Fruit fly (Drosophila melanogaster) whole organism, embryonic: ENCODE measurements around the gene Cp16.

Source experiments
- CG10147 ChIP-seq: fragments of 200-800 bp; sonication (Bioruptor generic); optimal IDR thresholded peaks from 2 replicates; lab custom pipeline; 2019; ENCODE audit warnings: missing biosample characterization, mild to moderate bottlenecking, missing genetic modification characterization, moderate library complexity
- CG10366 ChIP-seq: fragments of 200-800 bp; sonication (Bioruptor generic); IDR thresholded peaks from 2 replicates; pipeline ENCODE4 v1.3.6; 2022; ENCODE audit warnings: missing biosample characterization, missing genetic modification characterization
- CG10462 ChIP-seq: fragments of 200-800 bp; sonication (Bioruptor generic); optimal IDR thresholded peaks from 2 replicates; lab custom pipeline; 2016; ENCODE audit warnings: missing biosample characterization, missing genetic modification characterization
- CG10543 ChIP-seq: fragments of 200-800 bp; sonication (Bioruptor generic); optimal IDR thresholded peaks from 3 replicates; lab custom pipeline; 2017; ENCODE audit warnings: missing biosample characterization, mild to moderate bottlenecking, missing genetic modification characterization, moderate library complexity
- CG11695 ChIP-seq: fragments of 200-800 bp; sonication (Bioruptor generic); IDR thresholded peaks from 3 replicates; pipeline ENCODE4 v1.3.6; 2022; ENCODE audit warnings: missing biosample characterization, missing genetic modification characterization
- CG12219 ChIP-seq: fragments of 200-800 bp; sonication (Bioruptor generic); optimal IDR thresholded peaks from 3 replicates; lab custom pipeline; 2018; ENCODE audit warnings: missing biosample characterization, mild to moderate bottlenecking, missing genetic modification characterization
- CG12659 ChIP-seq: fragments of 200-800 bp; sonication (Bioruptor generic); optimal IDR thresholded peaks from 3 replicates; lab custom pipeline; 2017; ENCODE audit warnings: mild to moderate bottlenecking, missing biosample characterization, missing genetic modification reagents, missing genetic modification characterization
- CG14014 ChIP-seq: fragments of 200-800 bp; sonication (Bioruptor generic); IDR thresholded peaks from 2 replicates; pipeline ENCODE4 v1.3.6; 2022; ENCODE audit warnings: missing biosample characterization, missing genetic modification characterization
- CG14667 ChIP-seq: fragments of 200-800 bp; sonication (Bioruptor generic); IDR thresholded peaks from 2 replicates; pipeline ENCODE4 v1.3.6; 2022; ENCODE audit warnings: missing biosample characterization, missing genetic modification characterization
- CG15073 ChIP-seq: fragments of 200-800 bp; sonication (Bioruptor generic); optimal IDR thresholded peaks from 2 replicates; lab custom pipeline; 2016; ENCODE audit warnings: missing biosample characterization, missing genetic modification characterization
- CG15601 ChIP-seq: fragments of 200-800 bp; sonication (Bioruptor generic); optimal IDR thresholded peaks from 3 replicates; lab custom pipeline; 2019; ENCODE audit warnings: missing biosample characterization, mild to moderate bottlenecking, missing genetic modification characterization, moderate library complexity
- CG17359 ChIP-seq: fragments of 200-800 bp; sonication (Bioruptor generic); optimal IDR thresholded peaks from 3 replicates; lab custom pipeline; 2018; ENCODE audit warnings: missing biosample characterization, mild to moderate bottlenecking, missing genetic modification characterization, moderate library complexity
- CG17568 ChIP-seq: fragments of 200-800 bp; sonication (Bioruptor generic); optimal IDR thresholded peaks from 2 replicates; lab custom pipeline; 2018; ENCODE audit warnings: missing biosample characterization, mild to moderate bottlenecking, missing genetic modification characterization, moderate library complexity
- CG18476 ChIP-seq: fragments of 200-800 bp; sonication (Bioruptor generic); optimal IDR thresholded peaks from 2 replicates; lab custom pipeline; 2016; ENCODE audit warnings: missing biosample characterization, mild to moderate bottlenecking, missing genetic modification characterization
- CG18599 ChIP-seq: fragments of 200-800 bp; sonication (Bioruptor generic); optimal IDR thresholded peaks from 3 replicates; lab custom pipeline; 2017; ENCODE audit warnings: missing biosample characterization, missing genetic modification characterization, mild to moderate bottlenecking, moderate library complexity, missing genetic modification reagents
- CG32532 ChIP-seq: fragments of 200-800 bp; sonication (Bioruptor generic); IDR thresholded peaks from 2 replicates; pipeline ENCODE4 v1.3.6; 2022; ENCODE audit warnings: missing biosample characterization, missing genetic modification characterization
- CG32767 ChIP-seq: fragments of 200-800 bp; sonication (Bioruptor generic); IDR thresholded peaks from 2 replicates; pipeline ENCODE4 v1.3.6; 2022; ENCODE audit warnings: missing biosample characterization, missing genetic modification characterization
- CG32772 ChIP-seq: fragments of 200-800 bp; sonication (Bioruptor generic); IDR thresholded peaks from 2 replicates; pipeline ENCODE4 v1.3.6; 2022; ENCODE audit warnings: missing biosample characterization, missing genetic modification characterization
- CG3838 ChIP-seq: fragments of 200-800 bp; sonication (Bioruptor generic); optimal IDR thresholded peaks from 3 replicates; lab custom pipeline; 2016; ENCODE audit warnings: missing biosample characterization, missing genetic modification characterization
- CG5180 ChIP-seq: fragments of 200-800 bp; sonication (Bioruptor generic); optimal IDR thresholded peaks from 3 replicates; lab custom pipeline; 2017; ENCODE audit warnings: missing biosample characterization, missing genetic modification characterization, mild to moderate bottlenecking, moderate library complexity, missing genetic modification reagents
- CG7372 ChIP-seq: fragments of 200-800 bp; sonication (Bioruptor generic); IDR thresholded peaks from 2 replicates; pipeline ENCODE4 v1.3.6; 2022; ENCODE audit warnings: missing biosample characterization, missing genetic modification characterization
- CG7987 ChIP-seq: fragments of 200-800 bp; sonication (Bioruptor generic); optimal IDR thresholded peaks from 2 replicates; lab custom pipeline; 2018; ENCODE audit warnings: missing biosample characterization, mild to moderate bottlenecking, missing genetic modification characterization, moderate library complexity
- CG8359 ChIP-seq: fragments of 200-800 bp; sonication (Bioruptor generic); optimal IDR thresholded peaks from 2 replicates; lab custom pipeline; 2017; ENCODE audit warnings: missing biosample characterization, mild to moderate bottlenecking, missing genetic modification characterization, borderline replicate concordance
- CG9817 ChIP-seq: fragments of 200-800 bp; sonication (Bioruptor generic); optimal IDR thresholded peaks from 2 replicates; lab custom pipeline; 2018; ENCODE audit warnings: missing biosample characterization, mild to moderate bottlenecking, missing genetic modification characterization, moderate library complexity
- Deaf1 ChIP-seq: fragments of 200-800 bp; optimal IDR thresholded peaks from 3 replicates; lab custom pipeline; 2019; ENCODE audit warnings: missing biosample characterization, mild to moderate bottlenecking, missing genetic modification characterization, moderate library complexity
- Dek ChIP-seq: fragments of 200-800 bp; sonication (Bioruptor generic); optimal IDR thresholded peaks from 3 replicates; lab custom pipeline; 2019; ENCODE audit warnings: missing biosample characterization, mild to moderate bottlenecking, missing genetic modification characterization, moderate library complexity
- E2f1 ChIP-seq: fragments of 200-800 bp; sonication (Bioruptor generic); IDR thresholded peaks from 2 replicates; pipeline ENCODE4 v1.3.6; 2022; ENCODE audit warnings: missing biosample characterization, missing genetic modification characterization
- ERR ChIP-seq: fragments of 200-800 bp; sonication (Bioruptor generic); optimal IDR thresholded peaks from 2 replicates; lab custom pipeline; 2016; ENCODE audit warnings: missing biosample characterization, missing genetic modification characterization
- HmgZ ChIP-seq: fragments of 200-800 bp; sonication (Bioruptor generic); optimal IDR thresholded peaks from 2 replicates; lab custom pipeline; 2018; ENCODE audit warnings: missing biosample characterization, mild to moderate bottlenecking, missing genetic modification characterization
- Hmr ChIP-seq: fragments of 200-800 bp; sonication (Bioruptor generic); optimal IDR thresholded peaks from 3 replicates; lab custom pipeline; 2017; ENCODE audit warnings: mild to moderate bottlenecking, missing biosample characterization, missing genetic modification reagents, missing genetic modification characterization
- Hr3 ChIP-seq: fragments of 200-800 bp; sonication (Bioruptor generic); optimal IDR thresholded peaks from 3 replicates; lab custom pipeline; 2016; ENCODE audit warnings: missing biosample characterization, missing genetic modification characterization
- PHDP ChIP-seq: fragments of 200-800 bp; sonication (Bioruptor generic); optimal IDR thresholded peaks from 3 replicates; lab custom pipeline; 2018; ENCODE audit warnings: missing biosample characterization, mild to moderate bottlenecking, missing genetic modification characterization, moderate library complexity
- dmrt11E ChIP-seq: fragments of 200-800 bp; sonication (Bioruptor generic); optimal IDR thresholded peaks from 3 replicates; lab custom pipeline; 2018; ENCODE audit warnings: missing biosample characterization, mild to moderate bottlenecking, missing genetic modification characterization, moderate library complexity
- dysf ChIP-seq: fragments of 200-800 bp; sonication (Bioruptor generic); IDR thresholded peaks from 3 replicates; pipeline ENCODE4 v1.3.6; 2022; ENCODE audit warnings: missing biosample characterization, missing genetic modification characterization
- jigr1 ChIP-seq: fragments of 200-800 bp; sonication (Bioruptor generic); IDR thresholded peaks from 3 replicates; pipeline ENCODE4 v1.3.6; 2022; ENCODE audit warnings: missing biosample characterization, missing genetic modification characterization
- jumu ChIP-seq: fragments of 200-800 bp; sonication (Bioruptor generic); optimal IDR thresholded peaks from 3 replicates; lab custom pipeline; 2016; ENCODE audit warnings: missing biosample characterization, missing genetic modification characterization
- kah ChIP-seq: fragments of 200-800 bp; sonication (Bioruptor generic); optimal IDR thresholded peaks from 2 replicates; lab custom pipeline; 2018; ENCODE audit warnings: missing biosample characterization, mild to moderate bottlenecking, missing genetic modification characterization
- kni ChIP-seq: fragments of 200-800 bp; sonication (Bioruptor generic); optimal IDR thresholded peaks from 3 replicates; lab custom pipeline; 2017; ENCODE audit warnings: mild to moderate bottlenecking, missing biosample characterization, missing genetic modification reagents, missing genetic modification characterization
- knrl ChIP-seq: fragments of 200-800 bp; sonication (Bioruptor generic); IDR thresholded peaks from 3 replicates; pipeline ENCODE4 v1.3.6; 2022; ENCODE audit warnings: missing biosample characterization, missing genetic modification characterization; ENCODE audit not compliant: partially characterized antibody
- lov ChIP-seq, 2 experiments: fragments of 200-800 bp in 1 of 2; fragments of >200 bp in 1 of 2; sonication (Bioruptor generic) in 1 of 2; IDR thresholded peaks in 1 of 2; optimal IDR thresholded peaks in 1 of 2; 2 replicates in 1 of 2; 3 replicates in 1 of 2; pipeline versions ENCODE4 v1.3.6 to Lab custom; 2017 to 2022; ENCODE audit warnings: missing biosample characterization in 1 of 2, missing genetic modification characterization in 1 of 2
- org-1 ChIP-seq: fragments of 200-800 bp; sonication (Bioruptor generic); optimal IDR thresholded peaks from 2 replicates; lab custom pipeline; 2017; ENCODE audit warnings: missing biosample characterization, missing genetic modification characterization
- phol ChIP-seq: fragments of 200-800 bp; sonication (Bioruptor generic); optimal IDR thresholded peaks from 3 replicates; lab custom pipeline; 2018; ENCODE audit warnings: missing biosample characterization, mild to moderate bottlenecking, missing genetic modification characterization, moderate library complexity
- ranshi ChIP-seq: fragments of 200-800 bp; sonication (Bioruptor generic); IDR thresholded peaks from 2 replicates; pipeline ENCODE4 v1.3.6; 2022; ENCODE audit warnings: missing biosample characterization, missing genetic modification characterization
- slp2 ChIP-seq: fragments of 200-800 bp; sonication (Bioruptor generic); optimal IDR thresholded peaks from 2 replicates; lab custom pipeline; 2016; ENCODE audit warnings: missing biosample characterization, missing genetic modification characterization
- tin ChIP-seq: fragments of 200-800 bp; sonication (Bioruptor generic); optimal IDR thresholded peaks from 3 replicates; lab custom pipeline; 2016; ENCODE audit warnings: missing biosample characterization, missing genetic modification characterization
- vfl ChIP-seq: fragments of 200-800 bp; sonication (Bioruptor generic); optimal IDR thresholded peaks from 2 replicates; lab custom pipeline; 2016; ENCODE audit warnings: missing biosample characterization, missing genetic modification characterization
- z ChIP-seq: fragments of 200-800 bp; sonication (Bioruptor generic); IDR thresholded peaks from 3 replicates; pipeline ENCODE4 v1.3.6; 2022; ENCODE audit warnings: missing biosample characterization, missing genetic modification characterization
- zfh1 ChIP-seq: fragments of 200-800 bp; sonication (Bioruptor generic); IDR thresholded peaks from 3 replicates; pipeline ENCODE4 v1.3.6; 2022; ENCODE audit warnings: missing biosample characterization, missing genetic modification characterization

Gene Cp16

DNA sequence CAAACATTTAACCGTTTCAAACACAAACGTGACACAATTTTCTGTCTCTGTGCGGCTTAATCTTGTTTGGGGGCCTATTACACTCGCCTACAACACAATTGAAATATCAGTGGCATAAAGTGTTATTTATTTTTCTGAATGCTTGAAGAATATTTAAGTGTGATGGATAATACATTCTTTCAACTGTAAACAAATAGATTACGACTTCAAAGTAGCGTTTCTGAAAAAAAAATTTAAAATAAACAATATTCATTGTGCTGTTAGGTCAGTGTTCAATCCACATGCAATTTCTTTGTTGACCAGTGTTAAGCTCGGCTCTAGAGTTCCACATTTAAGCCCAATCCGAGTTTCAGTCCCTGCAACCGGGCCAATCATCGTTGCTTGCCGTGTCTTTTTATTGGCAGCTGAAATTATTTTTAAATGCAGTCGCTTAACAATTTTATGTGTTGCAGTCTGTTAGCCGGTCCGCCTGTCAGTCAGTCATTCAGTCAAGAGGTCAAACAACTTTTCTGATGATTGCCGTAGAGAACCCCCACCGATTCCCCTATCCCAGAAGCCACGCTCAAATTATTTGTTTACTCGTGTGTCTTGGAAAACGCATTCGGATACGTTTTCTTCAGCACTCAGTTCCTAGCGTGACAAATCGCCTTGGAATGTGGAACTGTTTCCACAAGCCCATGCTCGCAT is 41.4 kb downstream of the Cp16 start (continued):
- TF ChIP-seq PHDP (peak; percentile 86), CG11695 (GFP tag; lab: Robert Waterston, UW) (peak; percentile 73; the same call in 2 of the 3 replicates), Deaf1 (tag; lab: Kevin White, UChicago) (peak; percentile 2), CG9817 (tag; lab: Kevin White, UChicago) (peak; percentile 39), CG32772 (GFP tag; lab: Robert Waterston, UW) (peak; percentile 53), CG12659 (peak; percentile 53), CG8359 (GFP tag; lab: Kevin White, UChicago) (peak; percentile 48), zfh1 (GFP tag; lab: Robert Waterston, UW) (peak; percentile 54; the same call in 1 of the 3 replicates), jigr1 (GFP tag; lab: Robert Waterston, UW) (no peak), ranshi (0 out of 2 replicates have a peak, but pooled peaks have one; percentile 57), CG17359 (tag; lab: Kevin White, UChicago) (peak; percentile 79), CG7372 (GFP tag; lab: Robert Waterston, UW) (peak; percentile 43; the same call in 1 of the 2 replicates), z (GFP tag; lab: Robert Waterston, UW) (no peak), jumu (GFP tag; lab: Kevin White, UChicago) (peak; percentile 19), Dek (tag; lab: Kevin White, UChicago) (peak; percentile 27), org-1 (peak; percentile 47), phol (peak; percentile 79), Hr3 (GFP tag; lab: Kevin White, UChicago) (peak; percentile 40), E2f1 (GFP tag; lab: Robert Waterston, UW) (peak; percentile 56), tin (GFP tag; lab: Kevin White, UChicago) (peak; percentile 55), CG3838 (GFP tag; lab: Kevin White, UChicago) (no peak), vfl (no peak), CG32532 (GFP tag; lab: Robert Waterston, UW) (0 out of 2 replicates have a peak, but pooled peaks have one; percentile 16), CG32767 (GFP tag; lab: Robert Waterston, UW) (peak; percentile 68), CG10147 (peak; percentile 32), CG10543 (peak; percentile 14), dysf (GFP tag; lab: Robert Waterston, UW) (peak; percentile 79), CG17568 (peak; percentile 68), dmrt11E (tag; lab: Kevin White, UChicago) (peak; percentile 84), CG12219 (peak; percentile 83), CG15073 (GFP tag; lab: Kevin White, UChicago) (no peak), CG14667 (GFP tag; lab: Robert Waterston, UW) (peak; percentile 38; the same call in 1 of the 2 replicates), CG10462 (peak; percentile 2), slp2 (GFP tag; lab: Kevin White, UChicago) (peak; percentile 59), CG5180 (GFP tag; lab: Kevin White, UChicago) (peak; percentile 25), lov (optimal IDR thresholded peaks at IDR 0.05; lab: Kevin White, UChicago) (no peak), lov (GFP tag; IDR thresholded peaks at IDR 0.05; lab: Robert Waterston, UW) (peak; percentile 65; the same call in 1 of the 3 replicates), HmgZ (tag; lab: Kevin White, UChicago) (peak; percentile 15), Hmr (peak; percentile 26), CG15601 (tag; lab: Kevin White, UChicago) (peak; percentile 83), CG10366 (peak; percentile 56; the same call in 1 of the 2 replicates), CG18476 (GFP tag; lab: Kevin White, UChicago) (peak; percentile 17), ERR (peak; percentile 3), kah (GFP tag; lab: Kevin White, UChicago) (no peak), CG18599 (GFP tag; lab: Kevin White, UChicago) (peak; percentile 24), CG14014 (GFP tag; lab: Robert Waterston, UW) (peak; percentile 67; the same call in 1 of the 2 replicates), kni (GFP tag; lab: Kevin White, UChicago) (peak; percentile 81), CG7987 (GFP tag; lab: Kevin White, UChicago) (no peak), knrl (0 out of 3 replicates have a peak, but pooled peaks have one; percentile 7)
